Fruit fly (Drosophila melanogaster): ENCODE results near the gene PQBP1.

DNA sequence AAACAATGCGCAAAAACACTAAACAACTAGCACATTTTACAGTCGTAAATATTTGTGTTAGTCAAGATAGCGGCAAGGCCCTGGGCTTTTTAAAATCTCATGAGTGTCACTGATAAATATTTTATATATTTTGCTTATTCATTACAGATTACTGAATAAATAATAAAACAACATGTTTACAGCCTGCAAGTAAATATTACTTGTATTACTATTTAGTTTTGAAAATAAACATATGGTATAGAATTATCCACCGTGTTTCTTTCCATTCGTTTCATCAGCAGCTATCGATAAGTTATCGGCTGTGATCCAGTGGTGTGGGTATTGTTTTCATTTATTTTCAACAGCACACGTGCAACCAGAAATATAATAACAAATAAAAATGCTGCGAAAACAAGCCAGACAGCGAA, 9.0 kb downstream of the PQBP1 start, which contains the start of the genes shams and CG11920:
- TF ChIP-seq wor (GFP tag; IDR thresholded peaks at IDR 0.05) (no peak), Vsx1 (GFP tag; optimal IDR thresholded peaks at IDR 0.05) (no peak), lab (GFP tag; optimal IDR thresholded peaks at IDR 0.05) (no peak), Ada2b (GFP tag; IDR thresholded peaks at IDR 0.05) (no peak), CG10431 (GFP tag; optimal IDR thresholded peaks at IDR 0.05) (peak; percentile 24), ERR (GFP tag; optimal IDR thresholded peaks at IDR 0.05) (no peak), CG9932 (GFP tag; IDR thresholded peaks at IDR 0.05) (no peak), CrebB (tag; optimal IDR thresholded peaks at IDR 0.05) (no peak), row (GFP tag; IDR thresholded peaks at IDR 0.05) (peak; percentile 59), CG15601 (tag; optimal IDR thresholded peaks at IDR 0.05) (peak; percentile 42), Dip2 (GFP tag; IDR thresholded peaks at IDR 0.05) (no peak)

Measured in whole organism, embryonic.